Worm (Caenorhabditis elegans): ENCODE results near the gene mdt-20.
A peak's percentile ranks its signal among the peaks of the same experiment; 100 is the strongest.

mdt-20 gene

DNA sequence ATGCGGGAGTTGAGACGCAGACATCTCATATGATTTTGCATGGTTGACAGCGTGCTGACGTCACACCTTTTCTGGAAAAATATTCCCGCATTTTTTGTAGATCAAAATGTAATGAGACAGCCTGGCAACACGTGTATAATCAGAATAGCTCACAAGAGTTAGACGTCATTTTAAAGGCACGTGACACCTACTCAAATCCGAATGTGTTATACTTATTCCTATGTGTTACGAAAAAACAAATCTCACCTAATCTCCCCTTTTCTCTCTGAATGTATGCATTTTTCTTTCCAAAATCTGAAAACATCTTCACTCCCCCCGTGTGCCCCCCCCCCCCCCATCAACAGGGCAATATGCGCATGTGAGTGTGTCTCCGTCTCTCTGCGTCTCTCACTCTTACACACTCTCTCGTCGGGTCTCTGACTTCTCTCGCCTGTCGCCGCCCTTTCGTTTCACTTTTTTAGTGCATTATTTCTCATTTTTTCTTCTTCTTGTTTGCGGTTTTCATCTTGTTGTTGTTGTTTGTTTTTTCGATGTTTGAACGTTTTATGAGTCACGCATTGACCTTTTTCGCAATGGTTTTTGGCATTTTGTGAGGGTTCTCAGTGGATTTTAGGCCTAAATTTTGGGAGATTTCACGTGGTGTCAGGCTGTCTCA lies 19.2 kb upstream of the mdt-20 start (continued):
- TF ChIP-seq sox-4 (tag; optimal IDR thresholded peaks at IDR 0.05) = no peak
- peak in 1 of 2 experiments; percentile 82 for TF ChIP-seq mdl-1 (tag; optimal IDR thresholded peaks at IDR 0.05)
- peak; percentile 83 for TF ChIP-seq nhr-85 (tag)
- peak; percentile 54 for TF ChIP-seq snu-23 (GFP tag; optimal IDR thresholded peaks at IDR 0.05)
- TF ChIP-seq swsn-7 (tag; optimal IDR thresholded peaks at IDR 0.05) = peak; percentile 45
- TF ChIP-seq lin-14 (GFP tag; optimal IDR thresholded peaks at IDR 0.05) = peak; percentile 91
- no peak for TF ChIP-seq lin-13 (GFP tag; optimal IDR thresholded peaks at IDR 0.05)
- no peak for TF ChIP-seq aha-1 (tag; optimal IDR thresholded peaks at IDR 0.05)
- TF ChIP-seq hlh-17 (GFP tag; optimal IDR thresholded peaks at IDR 0.05; ENCODE audit: borderline replicate concordance) = no peak
- no peak for TF ChIP-seq sptf-1 (tag; optimal IDR thresholded peaks at IDR 0.05)
- TF ChIP-seq lin-15B (tag; optimal IDR thresholded peaks at IDR 0.05) = no peak
- TF ChIP-seq nhr-237 (tag; optimal IDR thresholded peaks at IDR 0.05) = no peak
- no peak for TF ChIP-seq alr-1 (tag; optimal IDR thresholded peaks at IDR 0.05; ENCODE audit: borderline replicate concordance)
- TF ChIP-seq ceh-90 (tag; optimal IDR thresholded peaks at IDR 0.05) = no peak
- TF ChIP-seq snpc-4 (tag; optimal IDR thresholded peaks at IDR 0.05) = peak; percentile 18
- no peak for TF ChIP-seq unc-30 (tag; optimal IDR thresholded peaks at IDR 0.05)
- no peak for TF ChIP-seq ztf-11 (tag; optimal IDR thresholded peaks at IDR 0.05)
- peak; percentile 38 for TF ChIP-seq tbx-2 (tag; optimal IDR thresholded peaks at IDR 0.05)
- no peak for TF ChIP-seq fkh-4 (tag; optimal IDR thresholded peaks at IDR 0.05; ENCODE audit: borderline replicate concordance)
- TF ChIP-seq nhr-84 (tag; optimal IDR thresholded peaks at IDR 0.05) = no peak
- TF ChIP-seq lin-35 (GFP tag; optimal IDR thresholded peaks at IDR 0.05) = peak; percentile 22 to 54
- peak; percentile 29 for TF ChIP-seq jun-1 (tag; optimal IDR thresholded peaks at IDR 0.05)
- no peak for TF ChIP-seq unc-62 (GFP tag; optimal IDR thresholded peaks at IDR 0.05)
- peak; percentile 42; the same call in 1 of the 2 replicates for TF ChIP-seq mab-9 (GFP tag; IDR thresholded peaks at IDR 0.05)
- TF ChIP-seq dsc-1 (tag; optimal IDR thresholded peaks at IDR 0.05) = peak; percentile 75
- no peak for TF ChIP-seq lir-3 (tag; optimal IDR thresholded peaks at IDR 0.05; ENCODE audit: poor library complexity)
- no peak for TF ChIP-seq elt-3 (tag; optimal IDR thresholded peaks at IDR 0.05)
- peak; percentile 71 for TF ChIP-seq nhr-47 (tag; optimal IDR thresholded peaks at IDR 0.05)
- TF ChIP-seq nhr-28 (tag; optimal IDR thresholded peaks at IDR 0.05) = no peak
- TF ChIP-seq C04F5.9 (tag; optimal IDR thresholded peaks at IDR 0.05) = no peak
- no peak for TF ChIP-seq C16A3.4 (tag; optimal IDR thresholded peaks at IDR 0.05)
- TF ChIP-seq C34B4.2 (tag; optimal IDR thresholded peaks at IDR 0.05) = no peak
- no peak for TF ChIP-seq ama-1 (optimal IDR thresholded peaks at IDR 0.05)
- no peak for TF ChIP-seq ztf-4 (tag; optimal IDR thresholded peaks at IDR 0.05)
- TF ChIP-seq egl-13 (tag; optimal IDR thresholded peaks at IDR 0.05) = no peak
- TF ChIP-seq unc-86 (tag; optimal IDR thresholded peaks at IDR 0.05) = peak; percentile 47
- TF ChIP-seq unc-130 (tag; optimal IDR thresholded peaks at IDR 0.05) = no peak
- TF ChIP-seq aly-2 (tag; optimal IDR thresholded peaks at IDR 0.05) = no peak
- TF ChIP-seq fkh-10 (GFP tag; optimal IDR thresholded peaks at IDR 0.05) = no peak
- no peak for TF ChIP-seq egl-27 (tag; optimal IDR thresholded peaks at IDR 0.05)
- no peak for TF ChIP-seq ceh-63 (GFP tag; optimal IDR thresholded peaks at IDR 0.05)
- TF ChIP-seq nhr-90 (tag; optimal IDR thresholded peaks at IDR 0.05; ENCODE audit: poor library complexity) = no peak
- no peak for TF ChIP-seq nhr-11 (tag; optimal IDR thresholded peaks at IDR 0.05)
- TF ChIP-seq dpl-1 (GFP tag; optimal IDR thresholded peaks at IDR 0.05) = peak; percentile 27 to 58 (median 31)
- peak; percentile 39 for TF ChIP-seq mep-1 (tag; optimal IDR thresholded peaks at IDR 0.05)
- TF ChIP-seq fos-1 (tag; optimal IDR thresholded peaks at IDR 0.05) = no peak
- no peak for TF ChIP-seq ceh-88 (GFP tag; IDR thresholded peaks at IDR 0.05)
- no peak for TF ChIP-seq grh-1 (GFP tag; IDR thresholded peaks at IDR 0.05)
- no peak for TF ChIP-seq hlh-4 (tag; optimal IDR thresholded peaks at IDR 0.05)
- TF ChIP-seq isw-1 (GFP tag; IDR thresholded peaks at IDR 0.05) = no peak
- TF ChIP-seq lsy-2 (tag; optimal IDR thresholded peaks at IDR 0.05) = peak; percentile 32 to 65
- no peak for TF ChIP-seq nhr-71 (tag; optimal IDR thresholded peaks at IDR 0.05)

All from whole organism, L1 larva.